Fruit fly (Drosophila melanogaster): Measurements from ENCODE around the gene CG33648.

The CG33648 gene

dm6 chr2L:14488866-14489462 is 35.1 kb upstream of the CG33648 start:
- TF ChIP-seq CG6791 (GFP tag; IDR thresholded peaks at IDR 0.05; ENCODE audit: partially characterized antibody) (no peak), tx (GFP tag; optimal IDR thresholded peaks at IDR 0.05) (no peak), Tbp (GFP tag; optimal IDR thresholded peaks at IDR 0.05) (no peak), TFAM (GFP tag; optimal IDR thresholded peaks at IDR 0.05) (no peak), zen (tag; optimal IDR thresholded peaks at IDR 0.05) (peak; percentile 81), twi (tag; optimal IDR thresholded peaks at IDR 0.05) (peak; percentile 11), lbe (GFP tag; optimal IDR thresholded peaks at IDR 0.05) (no peak), Eip74EF (GFP tag; optimal IDR thresholded peaks at IDR 0.05) (no peak), CHES-1-like (GFP tag; optimal IDR thresholded peaks at IDR 0.05) (no peak), CG7271 (tag; optimal IDR thresholded peaks at IDR 0.05) (peak; percentile 60), lola (GFP tag; optimal IDR thresholded peaks at IDR 0.05) (no peak), Neu2 (GFP tag; optimal IDR thresholded peaks at IDR 0.05; ENCODE audit: borderline replicate concordance) (no peak), CG3065 (GFP tag; optimal IDR thresholded peaks at IDR 0.05) (no peak), HmgD (GFP tag; optimal IDR thresholded peaks at IDR 0.05) (no peak), ind (GFP tag; optimal IDR thresholded peaks at IDR 0.05) (no peak), CG2202 (tag; optimal IDR thresholded peaks at IDR 0.05) (no peak), ato (GFP tag; IDR thresholded peaks at IDR 0.05; ENCODE audit: partially characterized antibody) (no peak), zfh2 (GFP tag; optimal IDR thresholded peaks at IDR 0.05) (no peak), CG4404 (GFP tag; IDR thresholded peaks at IDR 0.05) (no peak), cad (GFP tag; optimal IDR thresholded peaks at IDR 0.05) (peak; percentile 95), CG16863 (GFP tag; optimal IDR thresholded peaks at IDR 0.05) (no peak), Dfd (GFP tag; optimal IDR thresholded peaks at IDR 0.05) (no peak), CG15479 (GFP tag; optimal IDR thresholded peaks at IDR 0.05) (peak; percentile 85), CG2875 (GFP tag; optimal IDR thresholded peaks at IDR 0.05) (no peak), Ets97D (GFP tag; optimal IDR thresholded peaks at IDR 0.05) (no peak), gem (tag; optimal IDR thresholded peaks at IDR 0.05) (no peak), sr (GFP tag; IDR thresholded peaks at IDR 0.05) (no peak), klu (GFP tag; IDR thresholded peaks at IDR 0.05) (no peak), Bdp1 (GFP tag; optimal IDR thresholded peaks at IDR 0.05) (no peak), tll (GFP tag; optimal IDR thresholded peaks at IDR 0.05) (peak in 1 of 2 experiments; percentile 86), CG1603 (tag; optimal IDR thresholded peaks at IDR 0.05) (no peak), odd (GFP tag; optimal IDR thresholded peaks at IDR 0.05) (no peak), CG9215 (GFP tag; IDR thresholded peaks at IDR 0.05) (no peak), sens (GFP tag) (no peak), kay (GFP tag; optimal IDR thresholded peaks at IDR 0.05) (no peak), CG9727 (GFP tag; optimal IDR thresholded peaks at IDR 0.05) (no peak)

dm6 chr2L:14490097-14491070 is 33.7 kb upstream of the CG33648 start, which contains the start of gene noc:
noc (plus strand) TSS chr2L:14490859.
- TF ChIP-seq B-H2 (GFP tag; optimal IDR thresholded peaks at IDR 0.05) (peak; percentile 25), zfh2 (GFP tag; optimal IDR thresholded peaks at IDR 0.05) (no peak), Deaf1 (tag; optimal IDR thresholded peaks at IDR 0.05) (peak; percentile 78), ato (GFP tag; IDR thresholded peaks at IDR 0.05; ENCODE audit: partially characterized antibody) (peak; percentile 50), Bgb (GFP tag; IDR thresholded peaks at IDR 0.05; ENCODE audit: partially characterized antibody) (peak; percentile 64), her (GFP tag; optimal IDR thresholded peaks at IDR 0.05) (peak; percentile 55), CG15514 (GFP tag; optimal IDR thresholded peaks at IDR 0.05) (peak; percentile 38), pros (GFP tag; optimal IDR thresholded peaks at IDR 0.05) (peak; percentile 85), HLHmδ (GFP tag; optimal IDR thresholded peaks at IDR 0.05) (peak; percentile 91), otp (GFP tag; IDR thresholded peaks at IDR 0.05) (peak; percentile 47; the same call in 2 of the 3 replicates), grn (GFP tag; optimal IDR thresholded peaks at IDR 0.05) (peak; percentile 34), MTF-1 (GFP tag; optimal IDR thresholded peaks at IDR 0.05; ENCODE audit: borderline replicate concordance) (peak; percentile 20), CG11696 (GFP tag; IDR thresholded peaks at IDR 0.05) (0 out of 2 replicates have a peak, but pooled peaks have one; percentile 7), CG15479 (GFP tag; optimal IDR thresholded peaks at IDR 0.05) (peak; percentile 43), zen2 (GFP tag; IDR thresholded peaks at IDR 0.05; ENCODE audit: partially characterized antibody) (peak; percentile 63; the same call in 2 of the 3 replicates)

All from whole organism, embryonic.